Worm (Caenorhabditis elegans) whole organism, L2 larva: ENCODE data around the gene dap-3.

Experiments used
- F13H6.1 ChIP-seq: sonication (generic microtip); optimal IDR thresholded peaks from 2 replicates; lab custom pipeline; 2016; ENCODE audit warnings: missing genetic modification characterization, missing compliant biosample characterization
- R02D3.7 ChIP-seq: fragments of 150-350 bp; optimal IDR thresholded peaks from 2 replicates; lab custom pipeline; 2014; ENCODE audit warnings: missing biosample characterization, missing genetic modification characterization
- ZK546.5 ChIP-seq: sonication (generic microtip); optimal IDR thresholded peaks from 2 replicates; lab custom pipeline; 2017; ENCODE audit warnings: missing biosample characterization, missing genetic modification characterization
- alr-1 ChIP-seq: fragments of 150-350 bp; optimal IDR thresholded peaks from 2 replicates; lab custom pipeline; 2014; ENCODE audit warnings: missing biosample characterization, missing genetic modification characterization
- ama-1 ChIP-seq: fragments of 150-350 bp; optimal IDR thresholded peaks from 2 replicates; lab custom pipeline; 2018; ENCODE audit warnings: inconsistent platforms
- blmp-1 ChIP-seq: sonication (generic microtip); optimal IDR thresholded peaks from 2 replicates; lab custom pipeline; 2017; ENCODE audit warnings: missing genetic modification characterization, mild to moderate bottlenecking, missing compliant biosample characterization, antibody characterized with exemption, moderate library complexity; ENCODE audit not compliant: insufficient read depth
- ceh-16 ChIP-seq: fragments of 150-350 bp; optimal IDR thresholded peaks from 2 replicates; lab custom pipeline; 2014; ENCODE audit warnings: missing biosample characterization, missing genetic modification characterization
- ceh-82 ChIP-seq: fragments of 150-350 bp; optimal IDR thresholded peaks from 2 replicates; lab custom pipeline; 2014; ENCODE audit warnings: missing biosample characterization, missing genetic modification characterization
- dmd-4 ChIP-seq: sonication (generic microtip); optimal IDR thresholded peaks from 2 replicates; lab custom pipeline; 2017; ENCODE audit warnings: missing biosample characterization, missing genetic modification characterization
- elt-1 ChIP-seq: fragments of 150-350 bp; optimal IDR thresholded peaks from 2 replicates; lab custom pipeline; 2014; ENCODE audit warnings: missing biosample characterization, missing genetic modification characterization
- lin-13 ChIP-seq: fragments of 150-350 bp; optimal IDR thresholded peaks from 2 replicates; lab custom pipeline; 2014; ENCODE audit warnings: missing biosample characterization, missing genetic modification reagents, missing genetic modification characterization
- lsy-2 ChIP-seq, 2 experiments: fragments of 150-350 bp in 1 of 2; sonication (generic microtip) in 1 of 2; optimal IDR thresholded peaks; 2 replicates each; lab custom pipeline; 2014 to 2017; ENCODE audit warnings: missing biosample characterization in 2 of 2, missing genetic modification characterization in 2 of 2
- mdl-1 ChIP-seq, 2 experiments: fragments of 150-350 bp in 1 of 2; sonication (generic microtip) in 1 of 2; optimal IDR thresholded peaks; 2 replicates each; lab custom pipeline; 2017; ENCODE audit warnings: missing biosample characterization in 2 of 2, missing genetic modification characterization in 2 of 2
- nhr-10 ChIP-seq: sonication (generic microtip); optimal IDR thresholded peaks from 2 replicates; lab custom pipeline; 2017; ENCODE audit warnings: missing biosample characterization, missing genetic modification characterization
- nhr-11 ChIP-seq: fragments of 150-350 bp; optimal IDR thresholded peaks from 2 replicates; lab custom pipeline; 2014; ENCODE audit warnings: missing biosample characterization, missing genetic modification characterization
- nhr-12 ChIP-seq: fragments of 150-350 bp; optimal IDR thresholded peaks from 2 replicates; lab custom pipeline; 2014; ENCODE audit warnings: missing biosample characterization, missing genetic modification characterization
- nhr-129 ChIP-seq: fragments of 150-350 bp; optimal IDR thresholded peaks from 2 replicates; lab custom pipeline; 2014; ENCODE audit warnings: missing biosample characterization, missing genetic modification characterization
- nhr-21 ChIP-seq: fragments of 150-350 bp; optimal IDR thresholded peaks from 2 replicates; lab custom pipeline; 2014; ENCODE audit warnings: missing biosample characterization, missing genetic modification characterization
- nhr-23 ChIP-seq: fragments of 150-350 bp; optimal IDR thresholded peaks from 2 replicates; lab custom pipeline; 2014; ENCODE audit warnings: missing biosample characterization, missing genetic modification reagents, missing genetic modification characterization
- nhr-237 ChIP-seq: fragments of 150-350 bp; optimal IDR thresholded peaks from 2 replicates; lab custom pipeline; 2014; ENCODE audit warnings: missing biosample characterization, missing genetic modification characterization
- nhr-25 ChIP-seq: fragments of 150-350 bp; sonication (generic microtip); optimal IDR thresholded peaks from 3 replicates; lab custom pipeline; 2014; ENCODE audit warnings: missing biosample characterization, missing genetic modification characterization
- nhr-6 ChIP-seq: fragments of 150-350 bp; optimal IDR thresholded peaks from 2 replicates; lab custom pipeline; 2014; ENCODE audit warnings: missing biosample characterization, missing genetic modification characterization
- nhr-77 ChIP-seq: fragments of 150-350 bp; optimal IDR thresholded peaks from 2 replicates; lab custom pipeline; 2014; ENCODE audit warnings: missing biosample characterization, missing genetic modification characterization
- peb-1 ChIP-seq: fragments of 150-350 bp; optimal IDR thresholded peaks from 2 replicates; lab custom pipeline; 2014; ENCODE audit warnings: missing biosample characterization, missing genetic modification characterization
- sem-4 ChIP-seq: fragments of 150-350 bp; optimal IDR thresholded peaks from 2 replicates; lab custom pipeline; 2014; ENCODE audit warnings: missing biosample characterization, missing genetic modification reagents, missing genetic modification characterization
- skn-1 ChIP-seq: sonication (generic microtip); optimal IDR thresholded peaks from 2 replicates; lab custom pipeline; 2017; ENCODE audit warnings: missing biosample characterization, missing genetic modification characterization
- sma-3 ChIP-seq: sonication (generic microtip); optimal IDR thresholded peaks from 2 replicates; lab custom pipeline; 2016; ENCODE audit warnings: missing genetic modification reagents, missing genetic modification characterization, missing compliant biosample characterization
- sma-9 ChIP-seq, 2 experiments: fragments of 150-350 bp in 1 of 2; sonication (generic microtip) in 1 of 2; optimal IDR thresholded peaks; 2 replicates each; lab custom pipeline; 2014 to 2016; ENCODE audit warnings: missing genetic modification characterization in 2 of 2, mild to moderate bottlenecking in 1 of 2, missing biosample characterization in 1 of 2, missing compliant biosample characterization in 1 of 2, missing genetic modification reagents in 1 of 2, moderate library complexity in 1 of 2
- snpc-4 ChIP-seq: fragments of 150-350 bp; optimal IDR thresholded peaks from 2 replicates; lab custom pipeline; 2014; ENCODE audit warnings: missing biosample characterization, missing genetic modification characterization
- unc-39 ChIP-seq: fragments of 150-350 bp; optimal IDR thresholded peaks from 2 replicates; lab custom pipeline; 2014; ENCODE audit warnings: missing biosample characterization, missing genetic modification characterization
- unc-55 ChIP-seq: fragments of 150-350 bp; sonication (generic microtip); optimal IDR thresholded peaks from 3 replicates; lab custom pipeline; 2014; ENCODE audit warnings: missing biosample characterization, missing genetic modification reagents, missing genetic modification characterization
- unc-62 ChIP-seq: fragments of 150-350 bp; optimal IDR thresholded peaks from 2 replicates; lab custom pipeline; 2014; ENCODE audit warnings: missing biosample characterization, missing genetic modification reagents, missing genetic modification characterization
- zag-1 ChIP-seq: fragments of 150-350 bp; optimal IDR thresholded peaks from 2 replicates; lab custom pipeline; 2014; ENCODE audit warnings: missing biosample characterization, missing genetic modification characterization
- ztf-1 ChIP-seq: fragments of 200-800 bp; sonication (Bioruptor generic); conservative IDR thresholded peaks from 2 replicates; pipeline ENCODE4 v1.3.6; 2022; ENCODE audit warnings: missing genetic modification characterization, missing compliant biosample characterization

Gene dap-3

ce11 chrII:10563368-10563767 lies 17.6 kb upstream of the dap-3 start, which contains the start of gene cdc-48.1 (continued):
- TF ChIP-seq zag-1 (tag; lab: Kevin White, UChicago) (peak; percentile 100), ceh-82 (peak; percentile 98), nhr-10 (tag; lab: Kevin White, UChicago) (peak; percentile 95), ceh-16 (tag; lab: Kevin White, UChicago) (peak; percentile 100), peb-1 (tag; lab: Kevin White, UChicago) (peak; percentile 55), blmp-1 (tag; lab: Kevin White, UChicago) (peak; percentile 97), mdl-1 (tag; optimal IDR thresholded peaks at IDR 0.05; lab: Kevin White, UChicago) (peak; percentile 39 to 97), elt-1 (peak; percentile 47), nhr-237 (peak; percentile 93), nhr-77 (tag; lab: Kevin White, UChicago) (peak; percentile 99), nhr-11 (tag; lab: Kevin White, UChicago) (peak; percentile 98), snpc-4 (tag; lab: Kevin White, UChicago) (peak; percentile 95), sma-3 (GFP tag; lab: Kevin White, UChicago) (peak; percentile 100), ama-1 (lab: Kevin White, UChicago) (peak; percentile 97), nhr-12 (tag; lab: Kevin White, UChicago) (peak; percentile 84), dmd-4 (tag; lab: Kevin White, UChicago) (peak; percentile 78), skn-1 (peak; percentile 100), R02D3.7 (tag; lab: Kevin White, UChicago) (peak; percentile 91), nhr-23 (tag; lab: Kevin White, UChicago) (peak; percentile 62), nhr-25 (tag; lab: Kevin White, UChicago) (peak; percentile 100)

ce11 chrII:10564578-10564977 lies 16.4 kb upstream of the dap-3 start, which contains the start of the genes C06A1.6 and C06A1.7:
Gene C06A1.6 (minus strand): TSS chrII:10564678.
Gene C06A1.7 (plus strand): TSS chrII:10564891.
- TF ChIP-seq blmp-1 (tag; lab: Kevin White, UChicago) (no peak), ztf-1 (no peak)
- TF ChIP-seq, all 48 proteins: peak for 0

ce11 chrII:10566458-10566857 lies 14.5 kb upstream of the dap-3 start:
- TF ChIP-seq sma-9 (GFP tag; optimal IDR thresholded peaks at IDR 0.05; lab: Kevin White, UChicago): no peak
- no peak for TF ChIP-seq sma-9 (tag; optimal IDR thresholded peaks at IDR 0.05; lab: Kevin White, UChicago)
- TF ChIP-seq sma-3 (GFP tag; lab: Kevin White, UChicago): no peak
- TF ChIP-seq dmd-4 (tag; lab: Kevin White, UChicago): no peak
- no peak for TF ChIP-seq ama-1 (lab: Kevin White, UChicago)
- no peak for TF ChIP-seq nhr-11 (tag; lab: Kevin White, UChicago)
- no peak for TF ChIP-seq nhr-6 (tag; lab: Kevin White, UChicago)
- TF ChIP-seq mdl-1 (tag; optimal IDR thresholded peaks at IDR 0.05; lab: Kevin White, UChicago): no peak
- no peak for TF ChIP-seq ztf-1
- TF ChIP-seq sem-4 (tag; lab: Kevin White, UChicago): no peak
- TF ChIP-seq nhr-21 (tag; lab: Kevin White, UChicago): no peak
- no peak for TF ChIP-seq blmp-1 (tag; lab: Kevin White, UChicago)

- TF ChIP-seq unc-62 (GFP tag; lab: Kevin White, UChicago) (no peak), sma-9 (GFP tag; optimal IDR thresholded peaks at IDR 0.05; lab: Kevin White, UChicago) (peak; percentile 55), sma-9 (tag; optimal IDR thresholded peaks at IDR 0.05; lab: Kevin White, UChicago) (no peak), F13H6.1 (tag; lab: Kevin White, UChicago) (no peak), sem-4 (tag; lab: Kevin White, UChicago) (no peak), sma-3 (GFP tag; lab: Kevin White, UChicago) (no peak), lin-13 (GFP tag; lab: Kevin White, UChicago) (no peak), alr-1 (no peak), lsy-2 (tag; optimal IDR thresholded peaks at IDR 0.05; lab: Kevin White, UChicago) (peak in 1 of 2 experiments; percentile 19), nhr-23 (tag; lab: Kevin White, UChicago) (no peak), nhr-77 (tag; lab: Kevin White, UChicago) (no peak), snpc-4 (tag; lab: Kevin White, UChicago) (no peak), unc-39 (tag; lab: Kevin White, UChicago) (no peak), zag-1 (tag; lab: Kevin White, UChicago) (no peak), ztf-1 (no peak), nhr-237 (no peak), ZK546.5 (tag; lab: Kevin White, UChicago) (no peak), nhr-25 (tag; lab: Kevin White, UChicago) (no peak)
Measured at ce11 chrII:10569498-10569897, 11.4 kb upstream of the dap-3 start.

- no peak for TF ChIP-seq ama-1 (lab: Kevin White, UChicago)
- TF ChIP-seq nhr-21 (tag; lab: Kevin White, UChicago): no peak
- TF ChIP-seq unc-55: no peak
- no peak for TF ChIP-seq snpc-4 (tag; lab: Kevin White, UChicago)
- TF ChIP-seq nhr-12 (tag; lab: Kevin White, UChicago): no peak
- TF ChIP-seq nhr-129: no peak
- TF ChIP-seq ZK546.5 (tag; lab: Kevin White, UChicago): no peak
- no peak for TF ChIP-seq F13H6.1 (tag; lab: Kevin White, UChicago)
- no peak for TF ChIP-seq R02D3.7 (tag; lab: Kevin White, UChicago)
- no peak for TF ChIP-seq skn-1
Measured at ce11 chrII:10570302-10570701, 10.6 kb upstream of the dap-3 start, which contains the start of gene txt-13. Gene txt-13 (plus strand): TSS chrII:10570602.
